Worm (Caenorhabditis elegans): ENCODE results near the gene K03B4.9.

Gene K03B4.9

ce11 chrV:4691657-4692056, 19.3 kb upstream of the K03B4.9 start:
- no peak for TF ChIP-seq elt-2 (tag; optimal IDR thresholded peaks at IDR 0.05)
- no peak for TF ChIP-seq syd-9 (tag; optimal IDR thresholded peaks at IDR 0.05)
- no peak for TF ChIP-seq ceh-18 (tag; optimal IDR thresholded peaks at IDR 0.05)
- no peak for TF ChIP-seq ama-1 (optimal IDR thresholded peaks at IDR 0.05)
- no peak for TF ChIP-seq ceh-24 (tag; optimal IDR thresholded peaks at IDR 0.05)
- TF ChIP-seq ceh-19 (GFP tag; optimal IDR thresholded peaks at IDR 0.05) = no peak
- no peak for TF ChIP-seq pax-1 (tag; optimal IDR thresholded peaks at IDR 0.05)
- TF ChIP-seq unc-86 (tag; optimal IDR thresholded peaks at IDR 0.05) = no peak
- no peak for TF ChIP-seq mec-3 (tag; optimal IDR thresholded peaks at IDR 0.05; ENCODE audit: borderline replicate concordance)
- no peak for TF ChIP-seq pat-9 (tag; optimal IDR thresholded peaks at IDR 0.05)
- no peak for TF ChIP-seq fkh-6 (tag; optimal IDR thresholded peaks at IDR 0.05)
- TF ChIP-seq fkh-10 (GFP tag; optimal IDR thresholded peaks at IDR 0.05) = no peak
- no peak for TF ChIP-seq hlh-13 (GFP tag; optimal IDR thresholded peaks at IDR 0.05)
- TF ChIP-seq ttx-3 (tag; optimal IDR thresholded peaks at IDR 0.05) = no peak
- no peak for TF ChIP-seq ref-2 (tag; optimal IDR thresholded peaks at IDR 0.05)
- TF ChIP-seq dve-1 (tag; optimal IDR thresholded peaks at IDR 0.05) = no peak

ce11 chrV:4689234-4689633, 16.8 kb upstream of the K03B4.9 start, which contains the start of gene K03B4.1:
TSS of gene K03B4.1 (plus strand) at chrV:4689330.
- no peak for TF ChIP-seq madf-2 (tag; optimal IDR thresholded peaks at IDR 0.05)
- no peak for TF ChIP-seq pag-3 (tag; optimal IDR thresholded peaks at IDR 0.05; ENCODE audit: borderline replicate concordance)
- TF ChIP-seq pha-2 (tag; optimal IDR thresholded peaks at IDR 0.05) = no peak
- TF ChIP-seq zip-5 (tag; optimal IDR thresholded peaks at IDR 0.05) = no peak
- no peak for TF ChIP-seq che-1 (tag; optimal IDR thresholded peaks at IDR 0.05)
- TF ChIP-seq gmeb-2 (tag; optimal IDR thresholded peaks at IDR 0.05) = no peak
- no peak for TF ChIP-seq hlh-30 (tag; optimal IDR thresholded peaks at IDR 0.05; ENCODE audit: insufficient read depth)
- no peak for TF ChIP-seq pqm-1 (tag; optimal IDR thresholded peaks at IDR 0.05)
- no peak for TF ChIP-seq dve-1 (tag; optimal IDR thresholded peaks at IDR 0.05)
- no peak for TF ChIP-seq ceh-24 (tag; optimal IDR thresholded peaks at IDR 0.05)
- TF ChIP-seq tbx-7 (tag; optimal IDR thresholded peaks at IDR 0.05) = no peak
- TF ChIP-seq eyg-1 (tag; optimal IDR thresholded peaks at IDR 0.05) = no peak
- TF ChIP-seq npax-4 (tag; optimal IDR thresholded peaks at IDR 0.05) = no peak
- no peak for TF ChIP-seq hlh-15 (tag; optimal IDR thresholded peaks at IDR 0.05)
- TF ChIP-seq C38D4.7 (GFP tag; optimal IDR thresholded peaks at IDR 0.05) = no peak
- no peak for TF ChIP-seq ceh-2 (tag; optimal IDR thresholded peaks at IDR 0.05)

DNA sequence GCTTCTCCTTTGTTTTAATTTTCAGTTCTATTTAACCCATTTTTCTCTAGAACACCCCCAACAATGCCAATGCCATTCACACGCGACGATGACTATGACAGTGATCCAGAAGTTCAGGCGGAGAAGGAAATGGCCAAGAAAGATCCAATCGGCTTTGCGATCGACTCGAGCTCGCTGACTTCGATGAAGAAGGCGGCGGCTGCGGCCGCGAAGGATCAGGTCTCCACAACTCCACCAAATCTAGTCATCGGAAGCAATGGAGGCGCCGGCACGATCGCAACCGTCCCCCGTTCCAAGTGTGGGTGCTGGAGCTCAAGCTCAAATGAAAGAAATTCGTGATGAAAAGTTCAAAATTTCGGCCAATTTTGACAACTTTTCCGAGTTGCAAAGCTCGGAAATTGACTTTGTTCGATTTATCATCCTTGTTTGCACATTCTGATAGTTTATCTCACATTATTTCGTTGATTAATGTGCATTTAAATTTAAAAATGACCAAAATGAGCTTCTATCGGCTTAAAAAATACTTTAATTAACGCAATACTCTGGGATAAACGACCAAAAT, 15.6 kb upstream of the K03B4.9 start, which contains the start of gene K03B4.2:
TSS of gene K03B4.2 (plus strand) at position 51 of the 562 bp plus-strand sequence.
- TF ChIP-seq Y22D7AL.16 (tag; optimal IDR thresholded peaks at IDR 0.05) = no peak

ce11 chrV:4686680-4687470, 14.5 kb upstream of the K03B4.9 start, which contains the start of gene taf-10:
TSS of gene taf-10 (plus strand) at chrV:4687103.
- TF ChIP-seq fkh-6 (tag; optimal IDR thresholded peaks at IDR 0.05) (no peak), F13H6.1 (tag; optimal IDR thresholded peaks at IDR 0.05) (no peak), hlh-30 (tag; optimal IDR thresholded peaks at IDR 0.05; ENCODE audit: insufficient read depth) (peak; percentile 82), nfya-1 (tag; optimal IDR thresholded peaks at IDR 0.05) (peak; percentile 33), dmd-4 (tag; optimal IDR thresholded peaks at IDR 0.05; ENCODE audit: borderline replicate concordance) (no peak)

DNA sequence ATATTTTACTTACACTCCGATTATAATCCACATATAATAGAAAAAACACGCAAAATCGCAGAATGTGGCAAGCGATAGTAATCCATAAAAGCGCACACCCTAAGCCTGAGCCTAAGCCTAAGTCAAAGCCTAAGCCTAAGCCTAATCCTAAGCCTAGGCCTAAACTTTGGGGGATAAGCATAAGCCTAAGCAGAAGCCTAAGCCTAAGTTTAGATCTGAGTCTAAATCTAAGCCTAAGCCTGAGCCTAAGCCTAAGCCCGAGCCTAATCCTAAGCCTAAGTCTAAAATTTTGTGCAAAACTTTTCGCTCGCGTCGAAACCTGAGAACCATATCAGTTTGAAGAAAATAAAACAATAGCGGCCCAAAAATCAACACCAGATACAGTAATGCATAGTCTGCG, 11.8 kb upstream of the K03B4.9 start:
- TF ChIP-seq pha-2 (tag; optimal IDR thresholded peaks at IDR 0.05) (no peak), dve-1 (tag; optimal IDR thresholded peaks at IDR 0.05) (peak; percentile 74)

Data from whole organism, late embryonic.